Fruit fly (Drosophila melanogaster) whole organism, embryonic: ENCODE data around the gene mRpL32.

Experiments used
- Atf-2 ChIP-seq: fragments of 200-800 bp; sonication (Bioruptor generic); optimal IDR thresholded peaks from 2 replicates; lab custom pipeline; 2016; ENCODE audit warnings: missing biosample characterization, missing genetic modification characterization
- Bdp1 ChIP-seq: fragments of 200-800 bp; sonication (Bioruptor generic); optimal IDR thresholded peaks from 3 replicates; lab custom pipeline; 2016; ENCODE audit warnings: missing biosample characterization, missing genetic modification characterization
- Blimp-1 ChIP-seq: fragments of 200-800 bp; sonication (Bioruptor generic); optimal IDR thresholded peaks from 3 replicates; lab custom pipeline; 2018; ENCODE audit warnings: missing biosample characterization, missing genetic modification characterization, mild to moderate bottlenecking, moderate library complexity, missing genetic modification reagents
- CG12299 ChIP-seq: fragments of 200-800 bp; sonication (Bioruptor generic); optimal IDR thresholded peaks from 2 replicates; lab custom pipeline; 2018; ENCODE audit warnings: missing biosample characterization, mild to moderate bottlenecking, missing genetic modification characterization
- CG1233 ChIP-seq: fragments of 200-800 bp; sonication (Bioruptor generic); optimal IDR thresholded peaks from 4 replicates; lab custom pipeline; 2018; ENCODE audit warnings: missing biosample characterization, mild to moderate bottlenecking, missing genetic modification characterization
- CG12391 ChIP-seq: fragments of 200-800 bp; sonication (Bioruptor generic); optimal IDR thresholded peaks from 3 replicates; lab custom pipeline; 2018; ENCODE audit warnings: missing biosample characterization, mild to moderate bottlenecking, missing genetic modification characterization, moderate library complexity
- CG12659 ChIP-seq: fragments of 200-800 bp; sonication (Bioruptor generic); optimal IDR thresholded peaks from 3 replicates; lab custom pipeline; 2017; ENCODE audit warnings: mild to moderate bottlenecking, missing biosample characterization, missing genetic modification reagents, missing genetic modification characterization
- CG13624 ChIP-seq: fragments of 200-800 bp; sonication (Bioruptor generic); optimal IDR thresholded peaks from 2 replicates; lab custom pipeline; 2016; ENCODE audit warnings: missing biosample characterization, missing genetic modification characterization
- CG13894 ChIP-seq: fragments of 200-800 bp; sonication (Bioruptor generic); optimal IDR thresholded peaks from 3 replicates; lab custom pipeline; 2018; ENCODE audit warnings: missing biosample characterization, mild to moderate bottlenecking, missing genetic modification characterization, moderate library complexity
- CG1529 ChIP-seq: fragments of 200-800 bp; sonication (Bioruptor generic); optimal IDR thresholded peaks from 3 replicates; lab custom pipeline; 2018; ENCODE audit warnings: missing biosample characterization, missing genetic modification characterization
- CG15696 ChIP-seq: fragments of 200-800 bp; sonication (Bioruptor generic); optimal IDR thresholded peaks from 2 replicates; lab custom pipeline; 2019; ENCODE audit warnings: missing biosample characterization, mild to moderate bottlenecking, missing genetic modification characterization, moderate library complexity
- CG1603 ChIP-seq: fragments of 200-800 bp; sonication (Bioruptor generic); optimal IDR thresholded peaks from 2 replicates; lab custom pipeline; 2019; ENCODE audit warnings: missing biosample characterization, mild to moderate bottlenecking, missing genetic modification characterization, moderate library complexity
- CG17186 ChIP-seq: fragments of 200-800 bp; sonication (Bioruptor generic); optimal IDR thresholded peaks from 3 replicates; lab custom pipeline; 2017; ENCODE audit warnings: missing biosample characterization, missing genetic modification reagents, missing genetic modification characterization
- CG30431 ChIP-seq: fragments of 200-800 bp; sonication (Bioruptor generic); optimal IDR thresholded peaks from 2 replicates; lab custom pipeline; 2017; ENCODE audit warnings: missing biosample characterization, missing genetic modification characterization
- CG34376 ChIP-seq: fragments of 200-800 bp; sonication (Bioruptor generic); optimal IDR thresholded peaks from 2 replicates; lab custom pipeline; 2018; ENCODE audit warnings: missing biosample characterization, mild to moderate bottlenecking, missing genetic modification characterization
- CG4282 ChIP-seq: fragments of 200-800 bp; sonication (Bioruptor generic); optimal IDR thresholded peaks from 2 replicates; lab custom pipeline; 2016; ENCODE audit warnings: missing biosample characterization, missing genetic modification characterization
- CG4617 ChIP-seq: fragments of 200-800 bp; sonication (Bioruptor generic); optimal IDR thresholded peaks from 3 replicates; lab custom pipeline; 2016; ENCODE audit warnings: missing biosample characterization, missing genetic modification characterization, borderline replicate concordance
- CG6254 ChIP-seq: fragments of 200-800 bp; sonication (Bioruptor generic); optimal IDR thresholded peaks from 3 replicates; lab custom pipeline; 2017; ENCODE audit warnings: mild to moderate bottlenecking, missing biosample characterization, missing genetic modification reagents, missing genetic modification characterization
- CG6272 ChIP-seq: fragments of 200-800 bp; sonication (Bioruptor generic); IDR thresholded peaks from 2 replicates; pipeline ENCODE4 v1.3.6; 2022; ENCODE audit warnings: missing biosample characterization, missing genetic modification characterization
- CG8089 ChIP-seq: fragments of 200-800 bp; sonication (Bioruptor generic); optimal IDR thresholded peaks from 3 replicates; lab custom pipeline; 2016; ENCODE audit warnings: missing biosample characterization, missing genetic modification characterization
- CG8359 ChIP-seq: fragments of 200-800 bp; sonication (Bioruptor generic); optimal IDR thresholded peaks from 2 replicates; lab custom pipeline; 2017; ENCODE audit warnings: missing biosample characterization, mild to moderate bottlenecking, missing genetic modification characterization, borderline replicate concordance
- CG8924 ChIP-seq: fragments of 200-800 bp; optimal IDR thresholded peaks from 3 replicates; lab custom pipeline; 2019; ENCODE audit warnings: missing biosample characterization, mild to moderate bottlenecking, missing genetic modification characterization, moderate library complexity
- CG9727 ChIP-seq: fragments of 200-800 bp; sonication (Bioruptor generic); optimal IDR thresholded peaks from 3 replicates; lab custom pipeline; 2017; ENCODE audit warnings: missing biosample characterization, mild to moderate bottlenecking, missing genetic modification characterization
- Dp ChIP-seq: fragments of 200-800 bp; sonication (Bioruptor generic); optimal IDR thresholded peaks from 2 replicates; lab custom pipeline; 2018; ENCODE audit warnings: missing biosample characterization, mild to moderate bottlenecking, missing genetic modification characterization, moderate library complexity
- HHEX ChIP-seq: fragments of 200-800 bp; sonication (Bioruptor generic); optimal IDR thresholded peaks from 3 replicates; lab custom pipeline; 2017; ENCODE audit warnings: missing biosample characterization, mild to moderate bottlenecking, missing genetic modification characterization, missing genetic modification reagents
- Hr51 ChIP-seq, 2 experiments: fragments of 200-800 bp; sonication (Bioruptor generic); optimal IDR thresholded peaks; 2 replicates in 1 of 2; 3 replicates in 1 of 2; lab custom pipeline; 2016 to 2018; ENCODE audit warnings: missing biosample characterization in 2 of 2, missing genetic modification characterization in 2 of 2, mild to moderate bottlenecking in 1 of 2, moderate library complexity in 1 of 2
- Med ChIP-seq: fragments of 200-800 bp; sonication (Bioruptor generic); peaks from one replicate; lab custom pipeline; 2016; ENCODE audit warnings: missing biosample characterization, missing genetic modification characterization, mild to moderate bottlenecking, inconsistent platforms, moderate library complexity
- Nf-YB ChIP-seq: fragments of 200-800 bp; sonication (Bioruptor generic); optimal IDR thresholded peaks from 3 replicates; lab custom pipeline; 2019; ENCODE audit warnings: missing biosample characterization, mild to moderate bottlenecking, missing genetic modification characterization, moderate library complexity
- Ptx1 ChIP-seq: fragments of 200-800 bp; sonication (Bioruptor generic); IDR thresholded peaks from 2 replicates; pipeline ENCODE4 v1.3.6; 2022; ENCODE audit warnings: missing biosample characterization, missing genetic modification characterization
- Sox102F ChIP-seq: fragments of 200-800 bp; sonication (Bioruptor generic); optimal IDR thresholded peaks from 2 replicates; lab custom pipeline; 2018; ENCODE audit warnings: missing biosample characterization, mild to moderate bottlenecking, missing genetic modification characterization, moderate library complexity
- Stat92E ChIP-seq, 3 experiments: fragments of >200 bp in 2 of 3; fragments of 200-800 bp in 1 of 3; sonication (Bioruptor generic) in 1 of 3; optimal IDR thresholded peaks; 2 replicates each; lab custom pipeline; 2017 to 2019; ENCODE audit warnings: missing biosample characterization in 3 of 3, missing genetic modification characterization in 3 of 3, mild to moderate bottlenecking in 1 of 3, moderate library complexity in 1 of 3
- Tbp ChIP-seq: fragments of >200 bp; optimal IDR thresholded peaks from 2 replicates; lab custom pipeline; 2018; ENCODE audit warnings: missing biosample characterization, missing genetic modification characterization
- dan ChIP-seq: fragments of 200-800 bp; sonication (Bioruptor generic); IDR thresholded peaks from 2 replicates; pipeline ENCODE4 v1.3.6; 2022; ENCODE audit warnings: missing biosample characterization, missing genetic modification characterization
- dm ChIP-seq: fragments of 200-800 bp; sonication (Bioruptor generic); optimal IDR thresholded peaks from 3 replicates; lab custom pipeline; 2016; ENCODE audit warnings: missing biosample characterization, missing genetic modification characterization
- dmrt11E ChIP-seq: fragments of 200-800 bp; sonication (Bioruptor generic); optimal IDR thresholded peaks from 3 replicates; lab custom pipeline; 2018; ENCODE audit warnings: missing biosample characterization, mild to moderate bottlenecking, missing genetic modification characterization, moderate library complexity
- h ChIP-seq: fragments of >200 bp; optimal IDR thresholded peaks from 2 replicates; lab custom pipeline; 2017
- hkb ChIP-seq, 2 experiments: fragments of 200-800 bp in 1 of 2; fragments of >200 bp in 1 of 2; sonication (Bioruptor generic) in 1 of 2; IDR thresholded peaks in 1 of 2; optimal IDR thresholded peaks in 1 of 2; 2 replicates each; pipeline versions ENCODE4 v1.3.6 to Lab custom; 2017 to 2022; ENCODE audit warnings: missing biosample characterization in 1 of 2, missing genetic modification characterization in 1 of 2
- knrl ChIP-seq: fragments of 200-800 bp; sonication (Bioruptor generic); IDR thresholded peaks from 3 replicates; pipeline ENCODE4 v1.3.6; 2022; ENCODE audit warnings: missing biosample characterization, missing genetic modification characterization; ENCODE audit not compliant: partially characterized antibody
- maf-S ChIP-seq: fragments of 200-800 bp; sonication (Bioruptor generic); optimal IDR thresholded peaks from 2 replicates; lab custom pipeline; 2016; ENCODE audit warnings: missing biosample characterization, missing genetic modification characterization
- mirr ChIP-seq: fragments of 200-800 bp; sonication (Bioruptor generic); optimal IDR thresholded peaks from 3 replicates; lab custom pipeline; 2018; ENCODE audit warnings: missing biosample characterization, mild to moderate bottlenecking, missing genetic modification characterization
- pfk ChIP-seq: fragments of 200-800 bp; sonication (Bioruptor generic); optimal IDR thresholded peaks from 2 replicates; lab custom pipeline; 2018; ENCODE audit warnings: missing biosample characterization, mild to moderate bottlenecking, missing genetic modification characterization, moderate library complexity
- psq ChIP-seq: fragments of 200-800 bp; sonication (Bioruptor generic); optimal IDR thresholded peaks from 2 replicates; lab custom pipeline; 2017; ENCODE audit warnings: missing biosample characterization, missing genetic modification characterization
- ranshi ChIP-seq: fragments of 200-800 bp; sonication (Bioruptor generic); IDR thresholded peaks from 2 replicates; pipeline ENCODE4 v1.3.6; 2022; ENCODE audit warnings: missing biosample characterization, missing genetic modification characterization
- ro ChIP-seq: fragments of 200-800 bp; sonication (Bioruptor generic); IDR thresholded peaks from 2 replicates; pipeline ENCODE4 v1.3.6; 2022; ENCODE audit warnings: missing biosample characterization, missing genetic modification characterization
- salm ChIP-seq: fragments of 200-800 bp; sonication (Bioruptor generic); optimal IDR thresholded peaks from 2 replicates; lab custom pipeline; 2018; ENCODE audit warnings: missing biosample characterization, mild to moderate bottlenecking, missing genetic modification characterization
- sug ChIP-seq: fragments of 200-800 bp; optimal IDR thresholded peaks from 2 replicates; lab custom pipeline; 2019; ENCODE audit warnings: missing biosample characterization, mild to moderate bottlenecking, missing genetic modification characterization, moderate library complexity
- tap ChIP-seq: fragments of 200-800 bp; optimal IDR thresholded peaks from 3 replicates; lab custom pipeline; 2019; ENCODE audit warnings: missing biosample characterization, mild to moderate bottlenecking, missing genetic modification characterization, moderate library complexity
- trem ChIP-seq: fragments of 200-800 bp; optimal IDR thresholded peaks from 3 replicates; lab custom pipeline; 2019; ENCODE audit warnings: missing biosample characterization, mild to moderate bottlenecking, missing genetic modification characterization, moderate library complexity
- tup ChIP-seq: fragments of 200-800 bp; sonication (Bioruptor generic); optimal IDR thresholded peaks from 2 replicates; lab custom pipeline; 2016; ENCODE audit warnings: missing biosample characterization, mild to moderate bottlenecking, missing genetic modification characterization, moderate library complexity

Gene mRpL32

dm6 chr3R:31215830-31216229 lies 36.8 kb upstream of the mRpL32 start, which contains the start of gene CG15561 (continued):
- TF ChIP-seq CG9727 (peak; percentile 37), Hr51 (GFP tag; optimal IDR thresholded peaks at IDR 0.05; lab: Kevin White, UChicago) (peak in 1 of 2 experiments; percentile 37), mirr (peak; percentile 64), Stat92E (GFP tag; optimal IDR thresholded peaks at IDR 0.05; lab: Kevin White, UChicago) (peak in 1 of 3 experiments; percentile 31), CG1603 (tag; lab: Kevin White, UChicago) (peak; percentile 84), dan (no peak), dmrt11E (peak; percentile 19), CG13624 (GFP tag; lab: Kevin White, UChicago) (peak; percentile 70), CG30431 (no peak), HHEX (GFP tag; lab: Kevin White, UChicago) (peak; percentile 23), Nf-YB (no peak), CG4617 (GFP tag; lab: Kevin White, UChicago) (peak; percentile 1), CG8089 (GFP tag; lab: Kevin White, UChicago) (peak; percentile 29), knrl (GFP tag; lab: Robert Waterston, UW) (no peak), Blimp-1 (GFP tag; lab: Kevin White, UChicago) (no peak), Sox102F (GFP tag; lab: Kevin White, UChicago) (no peak), salm (tag; lab: Kevin White, UChicago) (peak; percentile 35), CG12391 (tag; lab: Kevin White, UChicago) (peak; percentile 33), CG12659 (peak; percentile 61), psq (GFP tag; lab: Kevin White, UChicago) (no peak), maf-S (GFP tag; lab: Kevin White, UChicago) (peak; percentile 60), pfk (GFP tag; lab: Kevin White, UChicago) (peak; percentile 66), sug (peak; percentile 62), CG8924 (tag; lab: Kevin White, UChicago) (peak; percentile 22), dm (peak; percentile 96), CG4282 (GFP tag; lab: Kevin White, UChicago) (no peak), tap (no peak), CG6272 (GFP tag; lab: Robert Waterston, UW) (no peak), ro (GFP tag; lab: Robert Waterston, UW) (no peak), h (no peak), CG15696 (peak; percentile 52), Ptx1 (no peak), trem (peak; percentile 68), hkb (optimal IDR thresholded peaks at IDR 0.05; lab: Kevin White, UChicago) (no peak), hkb (GFP tag; IDR thresholded peaks at IDR 0.05; lab: Robert Waterston, UW) (no peak), CG13894 (peak; percentile 80), CG1529 (GFP tag; lab: Kevin White, UChicago) (peak; percentile 34), Bdp1 (GFP tag; lab: Kevin White, UChicago) (peak; percentile 50), CG34376 (GFP tag; lab: Kevin White, UChicago) (peak; percentile 40), ranshi (GFP tag; lab: Robert Waterston, UW) (no peak), Med (GFP tag; lab: Kevin White, UChicago) (peak; percentile 94), CG6254 (peak; percentile 100), tup (no peak), Dp (GFP tag; lab: Kevin White, UChicago) (peak; percentile 98), Atf-2 (GFP tag; lab: Kevin White, UChicago) (no peak), CG8359 (GFP tag; lab: Kevin White, UChicago) (no peak), CG1233 (GFP tag; lab: Kevin White, UChicago) (peak; percentile 49), CG12299 (no peak), Tbp (GFP tag; lab: Kevin White, UChicago) (no peak), CG17186 (GFP tag; lab: Kevin White, UChicago) (peak; percentile 98)
